Fruit fly (Drosophila melanogaster) Kc167 (cell line): ENCODE results near the gene CG42869.

Experiments
- Myc ChIP-seq: fragments of >200 bp; optimal IDR thresholded peaks from 2 replicates; lab custom pipeline; 2017; ENCODE audit warnings: missing external identifiers
- Sin3A ChIP-seq: fragments of >200 bp; optimal IDR thresholded peaks from 2 replicates; lab custom pipeline; 2018; ENCODE audit warnings: missing external identifiers
- h ChIP-seq: fragments of >200 bp; optimal IDR thresholded peaks from 3 replicates; lab custom pipeline; 2018; ENCODE audit warnings: missing external identifiers
- insv ChIP-seq: fragments of >200 bp; optimal IDR thresholded peaks from 3 replicates; lab custom pipeline; 2018; ENCODE audit warnings: missing external identifiers
- psq ChIP-seq: fragments of >200 bp; optimal IDR thresholded peaks from 2 replicates; lab custom pipeline; 2017; ENCODE audit warnings: missing external identifiers
- ttk ChIP-seq: sonication (Bioruptor generic); optimal IDR thresholded peaks from 2 replicates; lab custom pipeline; 2017; ENCODE audit warnings: missing external identifiers

dm6 chr3R:21777660-21778059, 41.0 kb upstream of the CG42869 start, which contains the start of gene Polr1H:
- no peak for TF ChIP-seq psq
- TF ChIP-seq ttk (lab: Kevin White, UChicago), result no peak
- TF ChIP-seq h, result no peak
- TF ChIP-seq Sin3A, result no peak
- TF ChIP-seq insv (lab: Kevin White, UChicago), result no peak
- TF ChIP-seq Myc (lab: Kevin White, UChicago), result no peak
